Fruit fly (Drosophila melanogaster) whole organism, prepupa: ENCODE measurements around the gene CG6398.

Source experiments
- Blimp-1 ChIP-seq: fragments of 200-800 bp; sonication (Bioruptor generic); optimal IDR thresholded peaks from 3 replicates; lab custom pipeline; 2017; ENCODE audit warnings: missing biosample characterization, missing genetic modification characterization, mild to moderate bottlenecking, moderate library complexity, missing genetic modification reagents
- CG10631 ChIP-seq: fragments of 200-800 bp; sonication (Bioruptor generic); optimal IDR thresholded peaks from 2 replicates; lab custom pipeline; 2016; ENCODE audit warnings: missing biosample characterization, missing genetic modification characterization
- CG10669 ChIP-seq: fragments of 200-800 bp; sonication (Bioruptor generic); optimal IDR thresholded peaks from 3 replicates; lab custom pipeline; 2018; ENCODE audit warnings: missing biosample characterization, mild to moderate bottlenecking, missing genetic modification characterization, moderate library complexity
- CG11294 ChIP-seq: fragments of 200-800 bp; sonication (Bioruptor generic); IDR thresholded peaks from 2 replicates; pipeline ENCODE4 v1.3.6; 2022; ENCODE audit warnings: missing biosample characterization, missing genetic modification characterization
- CG11902 ChIP-seq: fragments of 200-800 bp; sonication (Bioruptor generic); optimal IDR thresholded peaks from 3 replicates; lab custom pipeline; 2016; ENCODE audit warnings: missing biosample characterization, missing genetic modification characterization
- CG1621 ChIP-seq: fragments of 200-800 bp; sonication (Bioruptor generic); optimal IDR thresholded peaks from 3 replicates; lab custom pipeline; 2018; ENCODE audit warnings: missing biosample characterization, mild to moderate bottlenecking, missing genetic modification characterization
- CG16779 ChIP-seq: fragments of 200-800 bp; sonication (Bioruptor generic); optimal IDR thresholded peaks from 3 replicates; lab custom pipeline; 2017; ENCODE audit warnings: missing biosample characterization, mild to moderate bottlenecking, missing genetic modification characterization
- CG3032 ChIP-seq: fragments of 200-800 bp; optimal IDR thresholded peaks from 2 replicates; lab custom pipeline; 2019; ENCODE audit warnings: missing biosample characterization, mild to moderate bottlenecking, missing genetic modification characterization, moderate library complexity
- CG31627 ChIP-seq: fragments of 200-800 bp; sonication (Bioruptor generic); optimal IDR thresholded peaks from 3 replicates; lab custom pipeline; 2016; ENCODE audit warnings: missing biosample characterization, missing genetic modification characterization
- CG32006 ChIP-seq: fragments of 200-800 bp; sonication (Bioruptor generic); optimal IDR thresholded peaks from 3 replicates; lab custom pipeline; 2017; ENCODE audit warnings: missing biosample characterization, mild to moderate bottlenecking, missing genetic modification characterization
- CG34406 ChIP-seq: fragments of 200-800 bp; sonication (Bioruptor generic); optimal IDR thresholded peaks from 3 replicates; lab custom pipeline; 2016; ENCODE audit warnings: missing biosample characterization, missing genetic modification characterization
- CG6163 ChIP-seq: fragments of 200-800 bp; sonication (Bioruptor generic); IDR thresholded peaks from 3 replicates; pipeline ENCODE4 v1.3.6; 2022; ENCODE audit warnings: missing biosample characterization, missing genetic modification characterization
- CG6792 ChIP-seq: fragments of 200-800 bp; sonication (Bioruptor generic); optimal IDR thresholded peaks from 3 replicates; lab custom pipeline; 2016; ENCODE audit warnings: missing biosample characterization, missing genetic modification characterization
- CG6808 ChIP-seq: fragments of 200-800 bp; sonication (Bioruptor generic); optimal IDR thresholded peaks from 3 replicates; lab custom pipeline; 2017; ENCODE audit warnings: missing biosample characterization, missing genetic modification characterization, mild to moderate bottlenecking, moderate library complexity, missing genetic modification reagents
- CG6854 ChIP-seq: fragments of 200-800 bp; sonication (Bioruptor generic); optimal IDR thresholded peaks from 2 replicates; lab custom pipeline; 2017; ENCODE audit warnings: missing biosample characterization, mild to moderate bottlenecking, missing genetic modification characterization
- CG8632 ChIP-seq: fragments of 200-800 bp; sonication (Bioruptor generic); optimal IDR thresholded peaks from 3 replicates; lab custom pipeline; 2016; ENCODE audit warnings: missing biosample characterization, missing genetic modification characterization
- CG9139 ChIP-seq: fragments of 200-800 bp; sonication (Bioruptor generic); optimal IDR thresholded peaks from 3 replicates; lab custom pipeline; 2017; ENCODE audit warnings: missing biosample characterization, mild to moderate bottlenecking, missing genetic modification characterization
- Eip93F ChIP-seq: fragments of 200-800 bp; sonication (Bioruptor generic); optimal IDR thresholded peaks from 2 replicates; lab custom pipeline; 2016; ENCODE audit warnings: missing biosample characterization, mild to moderate bottlenecking, missing genetic modification characterization
- Ets21C ChIP-seq: fragments of 200-800 bp; sonication (Bioruptor generic); optimal IDR thresholded peaks from 3 replicates; lab custom pipeline; 2016; ENCODE audit warnings: missing biosample characterization, missing genetic modification characterization
- Ets96B ChIP-seq: fragments of 200-800 bp; optimal IDR thresholded peaks from 2 replicates; lab custom pipeline; 2019; ENCODE audit warnings: missing biosample characterization, mild to moderate bottlenecking, missing genetic modification characterization, moderate library complexity
- Gug ChIP-seq: fragments of 200-800 bp; sonication (Bioruptor generic); IDR thresholded peaks from 2 replicates; pipeline ENCODE4 v1.3.6; 2022; ENCODE audit warnings: missing biosample characterization, missing genetic modification characterization
- Hr38 ChIP-seq: sonication (Bioruptor generic); optimal IDR thresholded peaks from 2 replicates; lab custom pipeline; 2016; ENCODE audit warnings: missing biosample characterization, missing genetic modification characterization
- Hr39 ChIP-seq: fragments of 200-800 bp; sonication (Bioruptor generic); optimal IDR thresholded peaks from 2 replicates; lab custom pipeline; 2016; ENCODE audit warnings: missing biosample characterization, missing genetic modification characterization
- Hr4 ChIP-seq: fragments of 200-800 bp; sonication (Bioruptor generic); optimal IDR thresholded peaks from 3 replicates; lab custom pipeline; 2016; ENCODE audit warnings: missing biosample characterization, missing genetic modification characterization
- Lpt ChIP-seq: fragments of 200-800 bp; sonication (Bioruptor generic); optimal IDR thresholded peaks from 3 replicates; lab custom pipeline; 2016; ENCODE audit warnings: missing biosample characterization, missing genetic modification characterization
- Met ChIP-seq: fragments of 200-800 bp; sonication (Bioruptor generic); optimal IDR thresholded peaks from 3 replicates; lab custom pipeline; 2016; ENCODE audit warnings: missing biosample characterization, missing genetic modification characterization
- OdsH ChIP-seq: fragments of 200-800 bp; sonication (Bioruptor generic); optimal IDR thresholded peaks from 3 replicates; lab custom pipeline; 2016; ENCODE audit warnings: missing biosample characterization, missing genetic modification characterization
- Smox ChIP-seq: fragments of 200-800 bp; sonication (Bioruptor generic); optimal IDR thresholded peaks from 3 replicates; lab custom pipeline; 2016; ENCODE audit warnings: missing biosample characterization, missing genetic modification characterization
- Sox14 ChIP-seq: fragments of 200-800 bp; sonication (Bioruptor generic); optimal IDR thresholded peaks from 3 replicates; lab custom pipeline; 2016; ENCODE audit warnings: missing biosample characterization, missing genetic modification characterization
- Sox15 ChIP-seq: fragments of 200-800 bp; sonication (Bioruptor generic); optimal IDR thresholded peaks from 3 replicates; lab custom pipeline; 2016; ENCODE audit warnings: missing biosample characterization, missing genetic modification characterization
- achi ChIP-seq: fragments of 200-800 bp; sonication (Bioruptor generic); optimal IDR thresholded peaks from 3 replicates; lab custom pipeline; 2016; ENCODE audit warnings: missing biosample characterization, missing genetic modification characterization
- acj6 ChIP-seq: fragments of 200-800 bp; sonication (Bioruptor generic); optimal IDR thresholded peaks from 3 replicates; lab custom pipeline; 2016; ENCODE audit warnings: missing biosample characterization, missing genetic modification characterization
- cyc ChIP-seq: fragments of 200-800 bp; sonication (Bioruptor generic); optimal IDR thresholded peaks from 3 replicates; lab custom pipeline; 2016; ENCODE audit warnings: missing biosample characterization, missing genetic modification characterization
- dac ChIP-seq: fragments of 200-800 bp; sonication (Bioruptor generic); optimal IDR thresholded peaks from 2 replicates; lab custom pipeline; 2017; ENCODE audit warnings: missing biosample characterization, mild to moderate bottlenecking, missing genetic modification characterization
- dsx ChIP-seq: fragments of 200-800 bp; optimal IDR thresholded peaks from 3 replicates; lab custom pipeline; 2019; ENCODE audit warnings: missing biosample characterization, mild to moderate bottlenecking, missing genetic modification characterization, moderate library complexity; ENCODE audit not compliant: poor library complexity, severe bottlenecking
- eg ChIP-seq: fragments of 200-800 bp; sonication (Bioruptor generic); IDR thresholded peaks from 3 replicates; pipeline ENCODE4 v1.3.6; 2022; ENCODE audit warnings: missing biosample characterization, missing genetic modification characterization
- esn ChIP-seq: fragments of 200-800 bp; sonication (Bioruptor generic); optimal IDR thresholded peaks from 2 replicates; lab custom pipeline; 2016; ENCODE audit warnings: missing biosample characterization, mild to moderate bottlenecking, missing genetic modification characterization, moderate library complexity
- fd85E ChIP-seq: fragments of 200-800 bp; sonication (Bioruptor generic); optimal IDR thresholded peaks from 3 replicates; lab custom pipeline; 2016; ENCODE audit warnings: missing biosample characterization, missing genetic modification characterization
- fkh ChIP-seq: fragments of 200-800 bp; sonication (Bioruptor generic); optimal IDR thresholded peaks from 3 replicates; lab custom pipeline; 2017; ENCODE audit warnings: missing biosample characterization, mild to moderate bottlenecking, missing genetic modification characterization, moderate library complexity
- spab ChIP-seq: fragments of 200-800 bp; sonication (Bioruptor generic); optimal IDR thresholded peaks from 2 replicates; lab custom pipeline; 2017; ENCODE audit warnings: missing biosample characterization, mild to moderate bottlenecking, missing genetic modification characterization, missing genetic modification reagents
- svp ChIP-seq: fragments of 200-800 bp; sonication (Bioruptor generic); peaks from one replicate; lab custom pipeline; 2016; ENCODE audit warnings: missing biosample characterization, missing genetic modification characterization
- topi ChIP-seq: fragments of 200-800 bp; sonication (Bioruptor generic); optimal IDR thresholded peaks from 3 replicates; lab custom pipeline; 2016; ENCODE audit warnings: missing biosample characterization, missing genetic modification characterization
- vri ChIP-seq: fragments of 200-800 bp; sonication (Bioruptor generic); optimal IDR thresholded peaks from 3 replicates; lab custom pipeline; 2016; ENCODE audit warnings: missing biosample characterization, mild to moderate bottlenecking, missing genetic modification characterization

CG6398 gene

dm6 chrX:17886449-17887207 is 56.0 kb downstream of the CG6398 start (continued):
- TF ChIP-seq CG31627 (no peak), Sox15 (GFP tag; lab: Kevin White, UChicago) (no peak), CG6854 (GFP tag; lab: Kevin White, UChicago) (peak; percentile 68), Lpt (GFP tag; lab: Kevin White, UChicago) (peak; percentile 73), CG3032 (tag; lab: Kevin White, UChicago) (peak; percentile 68), topi (peak; percentile 2), CG6792 (GFP tag; lab: Kevin White, UChicago) (no peak), esn (GFP tag; lab: Kevin White, UChicago) (no peak), spab (GFP tag; lab: Kevin White, UChicago) (peak; percentile 75), CG32006 (peak; percentile 70), CG11294 (GFP tag; lab: Robert Waterston, UW) (no peak), CG10631 (peak; percentile 16), vri (peak; percentile 20), fkh (GFP tag; lab: Kevin White, UChicago) (no peak), Eip93F (GFP tag; lab: Kevin White, UChicago) (peak; percentile 16), CG8632 (peak; percentile 43), CG16779 (peak; percentile 75), Hr38 (GFP tag; lab: Kevin White, UChicago) (no peak), Blimp-1 (no peak), dac (peak; percentile 56), acj6 (no peak), eg (GFP tag; lab: Robert Waterston, UW) (peak; percentile 53), CG9139 (peak; percentile 77), CG6808 (GFP tag; lab: Kevin White, UChicago) (peak; percentile 89), Smox (no peak), OdsH (GFP tag; lab: Kevin White, UChicago) (no peak), CG34406 (GFP tag; lab: Kevin White, UChicago) (peak; percentile 18), CG1621 (tag; lab: Kevin White, UChicago) (peak; percentile 61), Hr39 (GFP tag; lab: Kevin White, UChicago) (no peak), achi (peak; percentile 8), dsx (GFP tag; lab: Kevin White, UChicago) (peak; percentile 64), Sox14 (GFP tag; lab: Kevin White, UChicago) (peak; percentile 30), Met (GFP tag; lab: Kevin White, UChicago) (peak; percentile 36), Ets96B (tag; lab: Kevin White, UChicago) (peak; percentile 72), svp (GFP tag; lab: Kevin White, UChicago) (no peak), Ets21C (GFP tag; lab: Kevin White, UChicago) (no peak), Gug (GFP tag; lab: Robert Waterston, UW) (no peak; the same call in 1 of the 2 replicates), CG11902 (no peak), fd85E (no peak), cyc (GFP tag; lab: Kevin White, UChicago) (no peak)

- TF ChIP-seq CG1621 (tag; lab: Kevin White, UChicago) (no peak), dac (no peak), CG31627 (peak; percentile 7), Hr38 (GFP tag; lab: Kevin White, UChicago) (no peak), CG10669 (GFP tag; lab: Kevin White, UChicago) (no peak), Smox (no peak), acj6 (peak; percentile 4), Hr4 (GFP tag; lab: Kevin White, UChicago) (no peak), CG6163 (GFP tag; lab: Robert Waterston, UW) (no peak), svp (GFP tag; lab: Kevin White, UChicago) (peak; percentile 73), esn (GFP tag; lab: Kevin White, UChicago) (peak; percentile 32)
Measured at dm6 chrX:17887208-17887627, 56.6 kb downstream of the CG6398 start, which contains the start of gene mnb. mnb (minus strand) TSS chrX:17887222.
